Worm (Caenorhabditis elegans): ENCODE data around the gene twk-26.

DNA sequence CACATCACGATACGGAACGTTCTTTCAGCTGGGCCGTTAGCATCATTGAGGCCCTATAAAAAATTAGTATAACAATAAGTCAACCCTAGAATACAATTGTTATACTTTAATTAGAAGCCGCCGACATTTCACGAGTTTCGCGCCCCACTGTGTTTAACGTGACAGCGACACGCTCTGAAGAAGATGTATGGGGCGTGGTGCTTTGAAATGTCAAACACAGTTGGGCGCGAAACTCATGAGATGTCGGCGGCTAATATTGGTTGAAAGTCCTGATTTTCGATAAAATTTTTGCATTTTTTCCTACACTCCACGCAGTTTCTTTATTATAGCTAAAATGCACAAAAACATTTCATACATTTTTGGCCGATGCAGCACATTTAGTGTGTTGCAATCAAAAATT is 1.5 kb upstream of the twk-26 start:
- TF ChIP-seq dpl-1 (GFP tag; optimal IDR thresholded peaks at IDR 0.05) (no peak), lsy-2 (tag; optimal IDR thresholded peaks at IDR 0.05) (no peak), ama-1 (optimal IDR thresholded peaks at IDR 0.05) (no peak), elt-3 (tag; optimal IDR thresholded peaks at IDR 0.05) (no peak), sox-4 (tag; optimal IDR thresholded peaks at IDR 0.05) (no peak), pag-3 (tag; optimal IDR thresholded peaks at IDR 0.05; ENCODE audit: borderline replicate concordance, insufficient read depth) (no peak), nhr-237 (tag; optimal IDR thresholded peaks at IDR 0.05) (no peak), lin-13 (GFP tag; optimal IDR thresholded peaks at IDR 0.05) (no peak), blmp-1 (tag; optimal IDR thresholded peaks at IDR 0.05) (no peak), nhr-28 (tag; optimal IDR thresholded peaks at IDR 0.05) (no peak)
